Fruit fly (Drosophila melanogaster): ENCODE data around the gene Uros2.

Gene Uros2

DNA sequence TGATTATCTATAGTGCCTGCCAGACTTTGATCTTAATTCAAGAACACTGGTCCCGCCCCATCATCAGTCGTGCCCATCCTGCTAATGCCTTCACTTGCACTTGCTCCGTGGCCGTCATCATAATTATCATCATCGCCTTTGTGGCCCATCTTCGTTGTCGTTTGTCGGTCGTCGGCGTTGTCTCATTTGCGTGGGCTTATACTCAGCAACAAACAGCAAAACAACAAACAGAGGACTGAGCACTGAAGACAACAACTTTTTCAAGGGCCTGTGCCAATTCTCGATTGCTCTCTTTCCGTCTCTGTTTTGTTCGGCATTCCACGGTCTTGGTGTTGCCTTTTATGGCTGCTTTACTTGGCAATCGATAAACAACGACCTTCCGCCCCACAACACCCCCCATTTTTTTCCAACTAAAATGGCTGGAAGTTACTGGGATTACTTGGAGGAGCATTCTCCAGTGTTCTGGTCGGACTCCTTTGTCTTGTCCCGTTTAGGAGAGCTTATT is 19.6 kb downstream of the Uros2 start:
- TF ChIP-seq onecut (GFP tag; IDR thresholded peaks at IDR 0.05) (peak; percentile 44), vfl (GFP tag; optimal IDR thresholded peaks at IDR 0.05) (no peak), bsh (GFP tag; optimal IDR thresholded peaks at IDR 0.05) (peak in 1 of 2 experiments; percentile 48), sd (tag; optimal IDR thresholded peaks at IDR 0.05) (peak; percentile 41), sr (GFP tag; IDR thresholded peaks at IDR 0.05) (peak; percentile 67; the same call in 2 of the 3 replicates)

DNA sequence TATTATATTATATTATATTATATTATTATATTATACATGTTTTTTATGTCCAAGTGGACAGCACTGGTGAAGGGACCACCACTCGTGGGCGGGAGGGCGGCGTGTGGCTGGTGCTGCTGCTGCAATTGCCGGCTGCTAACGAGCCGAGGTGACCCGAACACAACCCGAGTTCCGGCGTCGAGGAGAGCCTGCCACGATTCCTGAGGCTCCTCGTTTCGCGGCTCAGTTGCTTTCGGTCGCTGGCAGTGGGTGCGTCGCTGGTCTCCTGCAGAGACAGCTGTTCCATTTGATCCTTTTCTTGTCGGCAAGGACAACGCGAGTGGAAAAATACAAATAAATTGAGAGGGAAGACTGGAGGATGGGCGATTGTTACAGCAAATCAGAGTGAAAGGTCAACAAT is 22.0 kb downstream of the Uros2 start:
- TF ChIP-seq CG8290 (GFP tag; optimal IDR thresholded peaks at IDR 0.05): no peak
- peak in 1 of 2 experiments; percentile 9 for TF ChIP-seq CG8290 (tag; optimal IDR thresholded peaks at IDR 0.05)
- no peak for TF ChIP-seq zen2 (GFP tag; IDR thresholded peaks at IDR 0.05; ENCODE audit: partially characterized antibody)
- no peak for TF ChIP-seq fu2 (GFP tag; optimal IDR thresholded peaks at IDR 0.05)
- no peak for TF ChIP-seq ranshi (GFP tag; IDR thresholded peaks at IDR 0.05)
- TF ChIP-seq CG10543 (GFP tag; optimal IDR thresholded peaks at IDR 0.05): peak; percentile 11
- no peak for TF ChIP-seq nerfin-2 (GFP tag; IDR thresholded peaks at IDR 0.05; ENCODE audit: partially characterized antibody)
- no peak for TF ChIP-seq CG10209 (GFP tag; optimal IDR thresholded peaks at IDR 0.05)
- no peak for TF ChIP-seq Lhr (GFP tag; optimal IDR thresholded peaks at IDR 0.05)
- TF ChIP-seq lov (optimal IDR thresholded peaks at IDR 0.05): no peak
- 0 out of 3 replicates have a peak, but pooled peaks have one; percentile 38 for TF ChIP-seq lov (GFP tag; IDR thresholded peaks at IDR 0.05)
- TF ChIP-seq Jarid2 (GFP tag; optimal IDR thresholded peaks at IDR 0.05): peak; percentile 29
- peak; percentile 54 for TF ChIP-seq CG1233 (GFP tag; optimal IDR thresholded peaks at IDR 0.05)
- 0 out of 2 replicates have a peak, but pooled peaks have one; percentile 12 for TF ChIP-seq CG16779 (GFP tag; IDR thresholded peaks at IDR 0.05)
- no peak for TF ChIP-seq Doc3 (GFP tag; IDR thresholded peaks at IDR 0.05; ENCODE audit: partially characterized antibody)
- TF ChIP-seq trem (tag; optimal IDR thresholded peaks at IDR 0.05): peak; percentile 32
- peak; percentile 11 for TF ChIP-seq CG13894 (tag; optimal IDR thresholded peaks at IDR 0.05)
- no peak for TF ChIP-seq CG33213 (GFP tag; optimal IDR thresholded peaks at IDR 0.05)
- no peak for TF ChIP-seq pb (GFP tag; optimal IDR thresholded peaks at IDR 0.05)
- TF ChIP-seq Deaf1 (tag; optimal IDR thresholded peaks at IDR 0.05): peak; percentile 97
- TF ChIP-seq Sox102F (GFP tag; optimal IDR thresholded peaks at IDR 0.05): no peak
- no peak for TF ChIP-seq CG1024 (GFP tag; IDR thresholded peaks at IDR 0.05)
- peak; percentile 47 for TF ChIP-seq nom (GFP tag; optimal IDR thresholded peaks at IDR 0.05)
- TF ChIP-seq D (optimal IDR thresholded peaks at IDR 0.05): peak; percentile 44
- no peak for TF ChIP-seq D (GFP tag; optimal IDR thresholded peaks at IDR 0.05)
- TF ChIP-seq sqz (GFP tag; optimal IDR thresholded peaks at IDR 0.05): no peak
- TF ChIP-seq CG4854 (GFP tag; optimal IDR thresholded peaks at IDR 0.05): no peak
- TF ChIP-seq crol (GFP tag; IDR thresholded peaks at IDR 0.05): 0 out of 2 replicates have a peak, but pooled peaks have one; percentile 41
- no peak for TF ChIP-seq CG3995 (GFP tag; optimal IDR thresholded peaks at IDR 0.05)
- TF ChIP-seq Lim3 (GFP tag; IDR thresholded peaks at IDR 0.05): no peak
- no peak for TF ChIP-seq Trl (optimal IDR thresholded peaks at IDR 0.05)
- no peak for TF ChIP-seq Trl (GFP tag; optimal IDR thresholded peaks at IDR 0.05)
- no peak for TF ChIP-seq CG9215 (GFP tag; IDR thresholded peaks at IDR 0.05)
- peak; percentile 36 for TF ChIP-seq Sry-β (GFP tag; optimal IDR thresholded peaks at IDR 0.05)
- 0 out of 4 replicates have a peak, but pooled peaks have one; percentile 22 for TF ChIP-seq chinmo (GFP tag; IDR thresholded peaks at IDR 0.05; ENCODE audit: partially characterized antibody)
- TF ChIP-seq Med (GFP tag): peak; percentile 81
- no peak for TF ChIP-seq Atf-2 (GFP tag; optimal IDR thresholded peaks at IDR 0.05)
- TF ChIP-seq CG13775 (GFP tag; optimal IDR thresholded peaks at IDR 0.05): no peak
- no peak for TF ChIP-seq pros (GFP tag; optimal IDR thresholded peaks at IDR 0.05)

All from whole organism, embryonic.